Worm (Caenorhabditis elegans) whole organism, L4 larva: ENCODE measurements around the gene cav-2.

Source experiments
- F10B5.3 ChIP-seq: sonication (generic microtip); optimal IDR thresholded peaks from 2 replicates; lab custom pipeline; 2016; ENCODE audit warnings: mild to moderate bottlenecking, missing genetic modification characterization, missing compliant biosample characterization
- F26F4.8 ChIP-seq: fragments of 200-800 bp; sonication (Bioruptor generic); conservative IDR thresholded peaks from 2 replicates; pipeline ENCODE4 v1.3.6; 2022; ENCODE audit warnings: missing genetic modification characterization, missing compliant biosample characterization
- T20F7.1 ChIP-seq: fragments of 200-800 bp; sonication (Bioruptor generic); optimal IDR thresholded peaks from 2 replicates; lab custom pipeline; 2018; ENCODE audit warnings: mild to moderate bottlenecking, missing genetic modification characterization, missing compliant biosample characterization
- T26A8.4 ChIP-seq: fragments of 200-800 bp; sonication (Bioruptor generic); IDR thresholded peaks from 2 replicates; pipeline ENCODE4 v1.3.6; 2022; ENCODE audit warnings: missing genetic modification characterization, missing compliant biosample characterization
- Y48G9A.11 ChIP-seq: fragments of 200-800 bp; sonication (Bioruptor generic); IDR thresholded peaks from 2 replicates; pipeline ENCODE4 v1.3.6; 2022; ENCODE audit warnings: missing genetic modification reagents, missing genetic modification characterization, missing compliant biosample characterization
- Y75B8A.6 ChIP-seq: fragments of 200-800 bp; sonication (Bioruptor generic); IDR thresholded peaks from 2 replicates; pipeline ENCODE4 v1.3.6; 2022; ENCODE audit warnings: missing genetic modification reagents, missing genetic modification characterization, missing compliant biosample characterization
- aha-1 ChIP-seq: fragments of 150-350 bp; peaks from one replicate; lab custom pipeline; 2014; ENCODE audit warnings: missing biosample characterization, missing genetic modification characterization
- ama-1 ChIP-seq: fragments of 150-350 bp; optimal IDR thresholded peaks from 2 replicates; lab custom pipeline; 2014; ENCODE audit warnings: inconsistent platforms, mixed read lengths
- ceh-20 ChIP-seq: fragments of 200-800 bp; sonication (Bioruptor generic); IDR thresholded peaks from 2 replicates; pipeline ENCODE4 v1.3.6; 2022; ENCODE audit warnings: missing genetic modification reagents, missing genetic modification characterization, missing compliant biosample characterization
- ceh-32 ChIP-seq: sonication (generic microtip); optimal IDR thresholded peaks from 2 replicates; lab custom pipeline; 2016; ENCODE audit warnings: mild to moderate bottlenecking, missing genetic modification characterization, missing compliant biosample characterization; ENCODE audit not compliant: poor library complexity
- daf-16 ChIP-seq, 3 experiments: sonication (generic microtip); optimal IDR thresholded peaks; 2 replicates each; lab custom pipeline; 2016 to 2017; ENCODE audit warnings: missing genetic modification characterization in 3 of 3, missing genetic modification reagents in 3 of 3, mild to moderate bottlenecking in 2 of 3, missing compliant biosample characterization in 2 of 3, missing biosample characterization in 1 of 3, moderate library complexity in 1 of 3
- daf-8 ChIP-seq: fragments of 200-800 bp; sonication (Bioruptor generic); IDR thresholded peaks from 2 replicates; pipeline ENCODE4 v1.3.6; 2022; ENCODE audit warnings: missing genetic modification characterization, missing compliant biosample characterization
- dmd-6 ChIP-seq: fragments of 200-800 bp; sonication (Bioruptor generic); IDR thresholded peaks from 2 replicates; pipeline ENCODE4 v1.3.6; 2022; ENCODE audit warnings: missing genetic modification reagents, missing genetic modification characterization, missing compliant biosample characterization
- dmd-9 ChIP-seq: fragments of 200-800 bp; sonication (Bioruptor generic); IDR thresholded peaks from 2 replicates; pipeline ENCODE4 v1.3.6; 2022; ENCODE audit warnings: missing genetic modification reagents, missing genetic modification characterization, missing compliant biosample characterization
- duxl-1 ChIP-seq: sonication (generic microtip); optimal IDR thresholded peaks from 2 replicates; lab custom pipeline; 2016; ENCODE audit warnings: mild to moderate bottlenecking, missing genetic modification characterization, moderate library complexity, missing compliant biosample characterization; ENCODE audit not compliant: poor library complexity
- dve-1 ChIP-seq: sonication (generic microtip); optimal IDR thresholded peaks from 2 replicates; lab custom pipeline; 2017; ENCODE audit warnings: antibody characterized with exemption, mild to moderate bottlenecking, missing genetic modification characterization, missing compliant biosample characterization; ENCODE audit not compliant: insufficient read depth
- egl-27 ChIP-seq: sonication (generic microtip); optimal IDR thresholded peaks from 3 replicates; lab custom pipeline; 2017; ENCODE audit warnings: missing biosample characterization, missing genetic modification reagents, missing genetic modification characterization
- egl-43 ChIP-seq: fragments of 200-800 bp; sonication (Bioruptor generic); IDR thresholded peaks from 2 replicates; pipeline ENCODE4 v1.3.6; 2022; ENCODE audit warnings: missing genetic modification reagents, missing genetic modification characterization, missing compliant biosample characterization
- hif-1 ChIP-seq, 2 experiments: sonication (generic microtip); optimal IDR thresholded peaks; 2 replicates each; lab custom pipeline; 2016 to 2017; ENCODE audit warnings: missing compliant biosample characterization in 2 of 2, missing genetic modification characterization in 2 of 2, missing genetic modification reagents in 2 of 2, missing genotype in 2 of 2, mild to moderate bottlenecking in 1 of 2
- hlh-11 ChIP-seq: fragments of 200-800 bp; sonication (Bioruptor generic); optimal IDR thresholded peaks from 2 replicates; lab custom pipeline; 2018; ENCODE audit warnings: mild to moderate bottlenecking, missing genetic modification characterization, missing compliant biosample characterization
- hlh-30 ChIP-seq: sonication (generic microtip); optimal IDR thresholded peaks from 2 replicates; lab custom pipeline; 2017; ENCODE audit warnings: antibody characterized with exemption, mild to moderate bottlenecking, missing genetic modification characterization, missing compliant biosample characterization; ENCODE audit not compliant: insufficient read depth
- lim-7 ChIP-seq: fragments of 200-800 bp; sonication (Bioruptor generic); IDR thresholded peaks from 2 replicates; pipeline ENCODE4 v1.3.6; 2022; ENCODE audit warnings: missing genetic modification characterization, missing compliant biosample characterization
- lin-39 ChIP-seq: fragments of 150-350 bp; optimal IDR thresholded peaks from 2 replicates; lab custom pipeline; 2014; ENCODE audit warnings: missing biosample characterization, missing genetic modification reagents, missing genetic modification characterization
- mdl-1 ChIP-seq, 2 experiments: fragments of 150-350 bp in 1 of 2; sonication (generic microtip) in 1 of 2; optimal IDR thresholded peaks; 2 replicates each; lab custom pipeline; 2014 to 2017; ENCODE audit warnings: missing biosample characterization in 2 of 2, missing genetic modification characterization in 2 of 2
- mdt-29 ChIP-seq: fragments of 200-800 bp; sonication (Bioruptor generic); IDR thresholded peaks from 2 replicates; pipeline ENCODE4 v1.3.6; 2022; ENCODE audit warnings: missing genetic modification reagents, missing genetic modification characterization, missing compliant biosample characterization
- mep-1 ChIP-seq: fragments of 150-350 bp; sonication (generic microtip); optimal IDR thresholded peaks from 3 replicates; lab custom pipeline; 2014; ENCODE audit warnings: missing biosample characterization, missing genetic modification characterization
- mes-2 ChIP-seq: sonication (generic microtip); optimal IDR thresholded peaks from 2 replicates; lab custom pipeline; 2016; ENCODE audit warnings: missing genotype, mild to moderate bottlenecking, missing genetic modification characterization, missing compliant biosample characterization; ENCODE audit not compliant: poor library complexity, severe bottlenecking
- nhr-102 ChIP-seq: sonication (generic microtip); optimal IDR thresholded peaks from 2 replicates; lab custom pipeline; 2016; ENCODE audit warnings: mild to moderate bottlenecking, missing genetic modification characterization, moderate library complexity, missing compliant biosample characterization
- nhr-28 ChIP-seq: fragments of 150-350 bp; optimal IDR thresholded peaks from 2 replicates; lab custom pipeline; 2014; ENCODE audit warnings: missing biosample characterization, missing genetic modification characterization
- nhr-41 ChIP-seq: fragments of 200-800 bp; sonication (Bioruptor generic); IDR thresholded peaks from 2 replicates; pipeline ENCODE4 v1.3.6; 2022; ENCODE audit warnings: missing genetic modification reagents, missing genetic modification characterization, missing compliant biosample characterization
- nhr-42 ChIP-seq: fragments of 200-800 bp; sonication (Bioruptor generic); IDR thresholded peaks from 2 replicates; pipeline ENCODE4 v1.3.6; 2022; ENCODE audit warnings: missing genetic modification characterization, missing compliant biosample characterization
- nhr-6 ChIP-seq: fragments of 150-350 bp; optimal IDR thresholded peaks from 2 replicates; lab custom pipeline; 2014; ENCODE audit warnings: missing biosample characterization, missing genetic modification characterization
- nhr-77 ChIP-seq: fragments of 150-350 bp; optimal IDR thresholded peaks from 2 replicates; lab custom pipeline; 2014; ENCODE audit warnings: missing biosample characterization, missing genetic modification characterization
- php-3 ChIP-seq: fragments of 200-800 bp; sonication (Bioruptor generic); IDR thresholded peaks from 2 replicates; pipeline ENCODE4 v1.3.6; 2022; ENCODE audit warnings: missing genetic modification reagents, missing genetic modification characterization, missing compliant biosample characterization
- pqm-1 ChIP-seq: sonication (generic microtip); optimal IDR thresholded peaks from 2 replicates; lab custom pipeline; 2017; ENCODE audit warnings: missing biosample characterization, missing genetic modification characterization
- set-16 ChIP-seq: fragments of 200-800 bp; sonication (Bioruptor generic); IDR thresholded peaks from 2 replicates; pipeline ENCODE4 v1.3.6; 2022; ENCODE audit warnings: missing genetic modification reagents, missing genetic modification characterization, missing compliant biosample characterization
- skn-1 ChIP-seq: fragments of 150-350 bp; optimal IDR thresholded peaks from 2 replicates; lab custom pipeline; 2014; ENCODE audit warnings: missing biosample characterization, missing genetic modification characterization
- snpc-1.2 ChIP-seq: fragments of 200-800 bp; sonication (Bioruptor generic); IDR thresholded peaks from 2 replicates; pipeline ENCODE4 v1.3.6; 2022; ENCODE audit warnings: missing genetic modification reagents, missing genetic modification characterization, missing compliant biosample characterization
- snpc-4 ChIP-seq: fragments of 150-350 bp; optimal IDR thresholded peaks from 2 replicates; lab custom pipeline; 2014; ENCODE audit warnings: missing biosample characterization, missing genetic modification characterization
- spr-3 ChIP-seq: fragments of 200-800 bp; sonication (Bioruptor generic); optimal IDR thresholded peaks from 2 replicates; lab custom pipeline; 2018; ENCODE audit warnings: mild to moderate bottlenecking, missing genetic modification characterization, missing compliant biosample characterization
- tag-97 ChIP-seq: fragments of 200-800 bp; sonication (Bioruptor generic); IDR thresholded peaks from 2 replicates; pipeline ENCODE4 v1.3.6; 2022; ENCODE audit warnings: missing genetic modification characterization, missing compliant biosample characterization
- zag-1 ChIP-seq: fragments of 150-350 bp; optimal IDR thresholded peaks from 2 replicates; lab custom pipeline; 2014; ENCODE audit warnings: missing biosample characterization, missing genetic modification characterization
- zfp-2 ChIP-seq: sonication (generic microtip); optimal IDR thresholded peaks from 2 replicates; lab custom pipeline; 2016; ENCODE audit warnings: mild to moderate bottlenecking, missing genetic modification characterization, missing compliant biosample characterization
- zip-2 ChIP-seq: fragments of 150-350 bp; optimal IDR thresholded peaks from 2 replicates; lab custom pipeline; 2014; ENCODE audit warnings: missing biosample characterization, missing genetic modification characterization
- ztf-11 ChIP-seq: fragments of 150-350 bp; optimal IDR thresholded peaks from 2 replicates; lab custom pipeline; 2014; ENCODE audit warnings: missing biosample characterization, missing genetic modification characterization

The cav-2 gene

DNA sequence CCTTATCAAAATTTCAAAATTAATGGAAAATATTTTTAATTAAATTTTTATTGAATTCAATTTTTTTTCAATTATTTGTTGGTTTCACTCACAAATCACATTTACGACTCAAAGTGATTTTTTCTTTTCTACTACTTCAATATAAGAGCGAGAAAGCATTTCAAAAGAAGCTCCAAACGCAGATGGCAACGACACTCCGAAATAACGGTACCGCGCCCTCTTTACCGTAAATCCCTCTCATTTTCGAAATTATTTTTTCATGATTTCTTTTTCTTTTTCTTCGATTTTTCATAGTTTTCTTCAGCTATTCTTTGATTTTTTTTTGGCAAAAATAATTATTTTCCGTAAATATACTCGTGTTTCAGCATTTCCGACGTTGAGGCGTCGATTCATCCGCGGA, 29.7 kb upstream of the cav-2 start:
- peak; percentile 98 for TF ChIP-seq Y48G9A.11

DNA sequence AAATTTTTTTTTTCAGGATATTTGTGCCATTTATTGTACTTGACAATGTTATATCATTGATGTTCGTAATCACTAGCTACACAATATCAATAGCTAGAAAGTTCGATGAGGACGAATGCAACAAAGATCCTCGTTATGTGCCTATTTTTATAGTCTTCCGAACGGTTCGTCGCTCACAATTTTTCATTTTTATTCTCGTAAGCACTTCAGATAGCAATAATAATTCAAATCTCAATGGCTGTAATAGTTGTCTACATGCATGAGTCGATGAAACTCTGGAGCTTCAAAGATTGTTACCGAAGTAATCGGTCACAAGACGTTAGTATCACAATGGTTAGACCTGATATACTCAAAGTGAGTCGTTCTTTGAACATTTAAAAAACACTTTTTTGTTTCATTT, 27.7 kb upstream of the cav-2 start:
- TF ChIP-seq ama-1 (lab: Kevin White, UChicago) (peak; percentile 55), nhr-77 (tag; lab: Kevin White, UChicago) (peak; percentile 35), nhr-6 (tag; lab: Kevin White, UChicago) (peak; percentile 25), ceh-32 (no peak), aha-1 (no peak), mep-1 (peak; percentile 19), dmd-9 (GFP tag; lab: Robert Waterston, UW) (no peak), nhr-102 (tag; lab: Kevin White, UChicago) (peak; percentile 70), lin-39 (tag; lab: Kevin White, UChicago) (no peak), nhr-41 (GFP tag; lab: Robert Waterston, UW) (no peak), hlh-11 (tag; lab: Kevin White, UChicago) (peak; percentile 33), dve-1 (tag; lab: Kevin White, UChicago) (peak; percentile 75), daf-16 (GFP tag; optimal IDR thresholded peaks at IDR 0.05; lab: Kevin White, UChicago) (no peak), daf-16 (tag; optimal IDR thresholded peaks at IDR 0.05; lab: Kevin White, UChicago) (peak; percentile 83)

DNA sequence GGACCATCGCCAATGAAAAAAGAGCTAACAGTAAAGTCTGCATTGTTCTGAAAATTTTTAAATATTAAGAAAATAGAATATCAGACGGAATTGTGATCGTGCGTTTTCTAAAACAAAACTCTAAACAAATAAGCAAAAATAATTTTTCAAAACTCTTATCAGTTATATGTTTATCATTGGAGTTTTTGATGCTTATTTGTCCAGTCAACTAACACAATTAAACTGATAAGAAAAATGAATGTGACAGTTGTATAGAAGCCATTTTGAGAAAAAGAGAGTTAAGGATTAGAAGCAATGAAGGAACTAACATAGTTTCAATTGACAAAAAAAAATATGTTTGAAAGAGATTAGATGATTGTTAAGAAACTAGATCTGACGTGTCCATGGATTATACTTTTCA, 26.2 kb upstream of the cav-2 start, which contains the start of gene ttr-44:
TSS of gene ttr-44 (minus strand) at position 47 of the 400 bp plus-strand sequence.
- peak; percentile 72 for TF ChIP-seq nhr-28 (tag; lab: Kevin White, UChicago)
- peak; percentile 16 for TF ChIP-seq T20F7.1 (GFP tag; lab: Kevin White, UChicago)
- TF ChIP-seq tag-97: no peak
- no peak for TF ChIP-seq ztf-11 (tag; lab: Kevin White, UChicago)
- TF ChIP-seq Y48G9A.11: no peak
- peak; percentile 57 for TF ChIP-seq nhr-77 (tag; lab: Kevin White, UChicago)
- TF ChIP-seq spr-3: no peak
- peak; percentile 23 for TF ChIP-seq nhr-6 (tag; lab: Kevin White, UChicago)
- no peak for TF ChIP-seq set-16 (GFP tag; lab: Robert Waterston, UW)
- TF ChIP-seq php-3 (GFP tag; lab: Robert Waterston, UW): 0 out of 2 replicates have a peak, but pooled peaks have one; percentile 40
- TF ChIP-seq daf-16 (GFP tag; optimal IDR thresholded peaks at IDR 0.05; lab: Kevin White, UChicago): no peak
- peak; percentile 95 for TF ChIP-seq daf-16 (tag; optimal IDR thresholded peaks at IDR 0.05; lab: Kevin White, UChicago)
- peak; percentile 76 for TF ChIP-seq dmd-6
- no peak for TF ChIP-seq egl-43 (GFP tag; lab: Robert Waterston, UW)
- TF ChIP-seq lim-7 (GFP tag; lab: Robert Waterston, UW): no peak
- TF ChIP-seq mep-1: no peak
- no peak for TF ChIP-seq ceh-20 (GFP tag; lab: Robert Waterston, UW)
- TF ChIP-seq skn-1 (tag; lab: Kevin White, UChicago): no peak
- TF ChIP-seq T26A8.4: no peak
- TF ChIP-seq pqm-1 (tag; lab: Kevin White, UChicago): peak; percentile 70
- TF ChIP-seq hlh-11 (tag; lab: Kevin White, UChicago): peak; percentile 35
- TF ChIP-seq dve-1 (tag; lab: Kevin White, UChicago): peak; percentile 92
- TF ChIP-seq zip-2 (tag; lab: Kevin White, UChicago): peak; percentile 29
- no peak for TF ChIP-seq F10B5.3 (tag; lab: Kevin White, UChicago)
- TF ChIP-seq F26F4.8 (GFP tag; lab: Robert Waterston, UW): no peak
- TF ChIP-seq hif-1 (tag; optimal IDR thresholded peaks at IDR 0.05; lab: Kevin White, UChicago): peak in 1 of 2 experiments; percentile 44

DNA sequence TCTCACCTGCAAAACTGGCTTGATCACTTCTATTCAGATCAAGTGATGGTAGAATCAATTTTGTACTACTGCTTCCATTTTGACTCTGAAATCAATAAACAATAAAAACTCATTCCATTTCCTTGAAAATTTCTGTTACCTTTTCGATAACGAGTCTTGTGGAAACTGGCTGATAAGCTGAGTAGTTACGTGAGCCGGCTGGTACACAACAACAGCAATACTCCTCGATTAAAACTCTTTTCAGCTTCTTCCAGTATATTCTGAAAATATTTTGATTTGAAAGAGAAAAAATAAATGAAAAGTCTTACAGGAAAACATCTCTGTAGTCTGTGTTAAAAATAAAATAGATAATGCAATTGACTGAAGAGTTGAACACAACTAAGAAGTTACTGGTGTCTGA, 24.4 kb upstream of the cav-2 start:
- no peak for TF ChIP-seq duxl-1
- TF ChIP-seq nhr-42 (GFP tag; lab: Robert Waterston, UW): no peak
- TF ChIP-seq mdt-29 (GFP tag; lab: Robert Waterston, UW): no peak
- TF ChIP-seq zag-1: no peak
- no peak for TF ChIP-seq hlh-30 (tag; lab: Kevin White, UChicago)
- no peak for TF ChIP-seq mdl-1 (tag; optimal IDR thresholded peaks at IDR 0.05; lab: Kevin White, UChicago)
- TF ChIP-seq Y75B8A.6 (GFP tag; lab: Robert Waterston, UW): no peak
- TF ChIP-seq zfp-2 (tag; lab: Kevin White, UChicago): no peak
- TF ChIP-seq skn-1 (tag; lab: Kevin White, UChicago): no peak
- no peak for TF ChIP-seq daf-8 (GFP tag; lab: Robert Waterston, UW)
- TF ChIP-seq snpc-4 (tag; lab: Kevin White, UChicago): no peak
- no peak for TF ChIP-seq mes-2 (tag; lab: Kevin White, UChicago)
- no peak for TF ChIP-seq egl-27 (tag; lab: Kevin White, UChicago)
- no peak for TF ChIP-seq snpc-1.2 (GFP tag; lab: Robert Waterston, UW)
- TF ChIP-seq dmd-9 (GFP tag; lab: Robert Waterston, UW): no peak
- TF ChIP-seq nhr-28 (tag; lab: Kevin White, UChicago): peak; percentile 21
- no peak for TF ChIP-seq nhr-102 (tag; lab: Kevin White, UChicago)
- TF ChIP-seq dve-1 (tag; lab: Kevin White, UChicago): peak; percentile 46
